Worm (Caenorhabditis elegans) whole organism, L1 larva: ENCODE measurements around the gene sru-1.

ENCODE experiments used
- aly-2 ChIP-seq: fragments of 150-350 bp; optimal IDR thresholded peaks from 2 replicates; lab custom pipeline; 2014; ENCODE audit warnings: missing biosample characterization, missing genetic modification characterization
- ama-1 ChIP-seq: fragments of 150-350 bp; optimal IDR thresholded peaks from 2 replicates; lab custom pipeline; 2014
- blmp-1 ChIP-seq: fragments of 150-350 bp; optimal IDR thresholded peaks from 2 replicates; lab custom pipeline; 2014; ENCODE audit warnings: missing biosample characterization, missing genetic modification characterization
- ceh-63 ChIP-seq: fragments of 200-800 bp; sonication (Bioruptor generic); optimal IDR thresholded peaks from 2 replicates; lab custom pipeline; 2018; ENCODE audit warnings: mild to moderate bottlenecking, missing genetic modification characterization, missing compliant biosample characterization
- ceh-82 ChIP-seq, 3 experiments: fragments of 150-350 bp in 1 of 3; sonication (generic microtip) in 2 of 3; optimal IDR thresholded peaks; 2 replicates each; lab custom pipeline; 2014 to 2017; ENCODE audit warnings: missing biosample characterization in 3 of 3, missing genetic modification characterization in 3 of 3
- efl-1 ChIP-seq, 4 experiments: fragments of 150-350 bp; optimal IDR thresholded peaks in 3 of 4; peaks in 1 of 4; 1 replicate in 1 of 4; 2 replicates in 3 of 4; lab custom pipeline; 2014; ENCODE audit warnings: missing biosample characterization in 2 of 4, missing genetic modification characterization in 2 of 4, missing genetic modification reagents in 2 of 4
- efl-3 ChIP-seq: fragments of 200-800 bp; sonication (Bioruptor generic); optimal IDR thresholded peaks from 2 replicates; lab custom pipeline; 2018; ENCODE audit warnings: mild to moderate bottlenecking, missing genetic modification characterization, missing compliant biosample characterization
- elt-2 ChIP-seq: sonication (generic microtip); optimal IDR thresholded peaks from 2 replicates; lab custom pipeline; 2016; ENCODE audit warnings: missing genetic modification characterization, mild to moderate bottlenecking, inconsistent platforms, missing compliant biosample characterization, missing genetic modification reagents
- hpl-2 ChIP-seq: fragments of 150-350 bp; optimal IDR thresholded peaks from 2 replicates; lab custom pipeline; 2014; ENCODE audit warnings: missing biosample characterization, missing genetic modification reagents, missing genetic modification characterization
- lin-14 ChIP-seq: fragments of 200-800 bp; sonication (Bioruptor generic); optimal IDR thresholded peaks from 2 replicates; lab custom pipeline; 2018; ENCODE audit warnings: mild to moderate bottlenecking, missing genetic modification characterization, moderate library complexity, missing compliant biosample characterization
- lsy-2 ChIP-seq, 2 experiments: fragments of 150-350 bp; optimal IDR thresholded peaks; 2 replicates each; lab custom pipeline; 2014; ENCODE audit warnings: missing biosample characterization in 2 of 2, missing genetic modification characterization in 2 of 2
- mep-1 ChIP-seq: fragments of 150-350 bp; optimal IDR thresholded peaks from 2 replicates; lab custom pipeline; 2014; ENCODE audit warnings: missing biosample characterization, missing genetic modification characterization
- nhr-19 ChIP-seq: fragments of 200-800 bp; sonication (Bioruptor generic); conservative IDR thresholded peaks from 2 replicates; pipeline ENCODE4 v1.3.6; 2022; ENCODE audit warnings: missing genetic modification characterization, missing compliant biosample characterization
- nhr-20 ChIP-seq: sonication (generic microtip); optimal IDR thresholded peaks from 2 replicates; lab custom pipeline; 2016; ENCODE audit warnings: mild to moderate bottlenecking, missing genetic modification characterization, missing compliant biosample characterization
- nhr-237 ChIP-seq: fragments of 150-350 bp; optimal IDR thresholded peaks from 2 replicates; lab custom pipeline; 2014; ENCODE audit warnings: missing biosample characterization, missing genetic modification characterization
- nhr-71 ChIP-seq: sonication (generic microtip); optimal IDR thresholded peaks from 2 replicates; lab custom pipeline; 2016; ENCODE audit warnings: mild to moderate bottlenecking, missing genetic modification characterization, moderate library complexity, missing compliant biosample characterization
- nhr-85 ChIP-seq: sonication (generic microtip); peaks from one replicate; lab custom pipeline; 2016; ENCODE audit warnings: missing genetic modification characterization, inconsistent platforms, missing compliant biosample characterization
- pqm-1 ChIP-seq: sonication (generic microtip); optimal IDR thresholded peaks from 3 replicates; lab custom pipeline; 2017; ENCODE audit warnings: missing biosample characterization, missing genetic modification characterization
- rnt-1 ChIP-seq: sonication (generic microtip); optimal IDR thresholded peaks from 2 replicates; lab custom pipeline; 2016; ENCODE audit warnings: mild to moderate bottlenecking, missing genetic modification characterization, moderate library complexity, missing compliant biosample characterization
- snpc-4 ChIP-seq: fragments of 150-350 bp; optimal IDR thresholded peaks from 2 replicates; lab custom pipeline; 2014; ENCODE audit warnings: missing biosample characterization, missing genetic modification characterization
- snu-23 ChIP-seq: sonication (generic microtip); optimal IDR thresholded peaks from 2 replicates; lab custom pipeline; 2016; ENCODE audit warnings: missing genetic modification characterization, missing compliant biosample characterization
- sptf-1 ChIP-seq: fragments of 150-350 bp; optimal IDR thresholded peaks from 2 replicates; lab custom pipeline; 2014; ENCODE audit warnings: missing biosample characterization, missing genetic modification characterization
- swsn-7 ChIP-seq: sonication (generic microtip); optimal IDR thresholded peaks from 2 replicates; lab custom pipeline; 2016; ENCODE audit warnings: missing genetic modification characterization, missing compliant biosample characterization
- unc-30 ChIP-seq: sonication (generic microtip); optimal IDR thresholded peaks from 2 replicates; lab custom pipeline; 2017; ENCODE audit warnings: missing biosample characterization, missing genetic modification characterization
- xbp-1 ChIP-seq: sonication (generic microtip); optimal IDR thresholded peaks from 2 replicates; lab custom pipeline; 2016; ENCODE audit warnings: missing genetic modification characterization, missing compliant biosample characterization
- zip-4 ChIP-seq: fragments of 200-800 bp; sonication (Bioruptor generic); optimal IDR thresholded peaks from 2 replicates; lab custom pipeline; 2018; ENCODE audit warnings: mild to moderate bottlenecking, missing genetic modification characterization, moderate library complexity, missing compliant biosample characterization

Gene sru-1

ce11 chrIV:9536124-9536523, 47.7 kb downstream of the sru-1 start:
- TF ChIP-seq ceh-82 (tag; optimal IDR thresholded peaks at IDR 0.05; lab: Kevin White, UChicago) (no peak), ceh-63 (GFP tag; lab: Kevin White, UChicago) (no peak), nhr-85 (tag; lab: Kevin White, UChicago) (peak; percentile 82), unc-30 (tag; lab: Kevin White, UChicago) (no peak), pqm-1 (tag; lab: Kevin White, UChicago) (no peak), snu-23 (no peak), ama-1 (no peak), xbp-1 (tag; lab: Kevin White, UChicago) (no peak), swsn-7 (no peak), lin-14 (GFP tag; lab: Kevin White, UChicago) (peak; percentile 19), rnt-1 (tag; lab: Kevin White, UChicago) (no peak), nhr-237 (no peak), blmp-1 (peak; percentile 22), efl-1 (optimal IDR thresholded peaks at IDR 0.05; lab: Kevin White, UChicago) (no peak), efl-1 (GFP tag; optimal IDR thresholded peaks at IDR 0.05 in 1 of 2; lab: Kevin White, UChicago) (no peak), zip-4 (GFP tag; lab: Kevin White, UChicago) (no peak), nhr-20 (peak; percentile 16), hpl-2 (no peak)

DNA sequence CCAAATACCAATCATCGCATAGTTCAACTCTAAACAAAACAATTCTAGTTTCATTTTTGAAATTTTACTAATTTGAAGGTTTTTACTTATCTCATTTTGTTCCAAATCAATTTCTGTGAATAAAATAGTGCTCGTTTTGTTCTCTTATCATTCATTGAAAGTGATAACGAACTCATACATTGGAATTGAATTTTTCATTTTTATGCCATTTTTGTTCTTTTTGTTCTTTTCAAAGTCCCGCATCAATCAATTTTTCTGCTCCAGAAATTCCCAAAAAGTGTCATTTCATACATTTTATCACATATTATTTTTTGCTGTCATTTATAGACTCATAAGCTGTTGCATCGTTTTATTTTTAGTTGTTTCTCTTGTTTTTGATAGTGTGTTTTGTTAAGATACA, 49.1 kb downstream of the sru-1 start:
- TF ChIP-seq elt-2 (tag; lab: Kevin White, UChicago), result peak; percentile 39
- TF ChIP-seq aly-2 (tag; lab: Kevin White, UChicago), result no peak

ce11 chrIV:9538214-9538613, 49.8 kb downstream of the sru-1 start:
- TF ChIP-seq nhr-19 (GFP tag; lab: Robert Waterston, UW), result no peak
- no peak for TF ChIP-seq snpc-4 (tag; lab: Kevin White, UChicago)
- TF ChIP-seq lsy-2 (tag; optimal IDR thresholded peaks at IDR 0.05; lab: Kevin White, UChicago), result peak in 1 of 2 experiments; percentile 6
- peak; percentile 75 for TF ChIP-seq lin-14 (GFP tag; lab: Kevin White, UChicago)
- TF ChIP-seq sptf-1 (tag; lab: Kevin White, UChicago), result no peak
- peak; percentile 12 for TF ChIP-seq snu-23
- no peak for TF ChIP-seq mep-1 (tag; lab: Kevin White, UChicago)
- TF ChIP-seq nhr-71 (tag; lab: Kevin White, UChicago), result peak; percentile 66
- peak; percentile 79 for TF ChIP-seq rnt-1 (tag; lab: Kevin White, UChicago)
- TF ChIP-seq nhr-85 (tag; lab: Kevin White, UChicago), result no peak
- TF ChIP-seq efl-3 (GFP tag; lab: Kevin White, UChicago), result no peak
- TF ChIP-seq, all 84 proteins: peak for 5
